Worm (Caenorhabditis elegans) whole organism, young adult: ENCODE results near the gene srz-75.
A peak's percentile ranks its signal among the peaks of the same experiment; 100 is the strongest.

Experiments
- B0035.1 ChIP-seq: sonication (generic microtip); optimal IDR thresholded peaks from 2 replicates; lab custom pipeline; 2016; ENCODE audit warnings: missing genetic modification characterization, mild to moderate bottlenecking, missing compliant biosample characterization, missing genotype, missing genetic modification reagents
- C17E4.6 ChIP-seq: fragments of 200-800 bp; sonication (Bioruptor generic); IDR thresholded peaks from 2 replicates; pipeline ENCODE4 v1.3.6; 2022; ENCODE audit warnings: missing genetic modification reagents, missing genetic modification characterization, missing compliant biosample characterization
- D2030.7 ChIP-seq: fragments of 200-800 bp; sonication (Bioruptor generic); IDR thresholded peaks from 2 replicates; pipeline ENCODE4 v1.3.6; 2022; ENCODE audit warnings: missing genetic modification reagents, missing genetic modification characterization, missing compliant biosample characterization
- F10E7.11 ChIP-seq: sonication (generic microtip); optimal IDR thresholded peaks from 2 replicates; lab custom pipeline; 2017; ENCODE audit warnings: mild to moderate bottlenecking, missing genetic modification characterization, moderate library complexity, missing compliant biosample characterization
- F39B2.1 ChIP-seq: fragments of 200-800 bp; sonication (Bioruptor generic); IDR thresholded peaks from 2 replicates; pipeline ENCODE4 v1.3.6; 2022; ENCODE audit warnings: missing genetic modification reagents, missing genetic modification characterization, missing compliant biosample characterization
- F49E8.2 ChIP-seq: sonication (generic microtip); optimal IDR thresholded peaks from 3 replicates; lab custom pipeline; 2017; ENCODE audit warnings: missing genetic modification characterization, mild to moderate bottlenecking, missing compliant biosample characterization, antibody characterized with exemption, moderate library complexity; ENCODE audit not compliant: insufficient read depth
- Y67H2A.10 ChIP-seq: fragments of 200-800 bp; sonication (Bioruptor generic); conservative IDR thresholded peaks from 2 replicates; pipeline ENCODE4 v1.3.6; 2022; ENCODE audit warnings: missing genetic modification reagents, missing genetic modification characterization, missing compliant biosample characterization
- aptf-3 ChIP-seq: fragments of 200-800 bp; sonication (Bioruptor generic); IDR thresholded peaks from 2 replicates; pipeline ENCODE4 v1.3.6; 2022; ENCODE audit warnings: missing genetic modification characterization, missing compliant biosample characterization
- ceh-40 ChIP-seq: fragments of 200-800 bp; sonication (Bioruptor generic); IDR thresholded peaks from 2 replicates; pipeline ENCODE4 v1.3.6; 2022; ENCODE audit warnings: missing genetic modification characterization, missing compliant biosample characterization
- die-1 ChIP-seq: sonication (generic microtip); optimal IDR thresholded peaks from 2 replicates; lab custom pipeline; 2016; ENCODE audit warnings: missing genotype, mild to moderate bottlenecking, missing genetic modification characterization, missing compliant biosample characterization
- efl-1 ChIP-seq: fragments of 150-350 bp; optimal IDR thresholded peaks from 2 replicates; lab custom pipeline; 2014; ENCODE audit warnings: missing biosample characterization, missing genetic modification reagents, missing genetic modification characterization
- egl-18 ChIP-seq: fragments of 200-800 bp; sonication (Bioruptor generic); IDR thresholded peaks from 2 replicates; pipeline ENCODE4 v1.3.6; 2022; ENCODE audit warnings: missing genetic modification reagents, missing genetic modification characterization, missing compliant biosample characterization
- egl-44 ChIP-seq: fragments of 200-800 bp; sonication (Bioruptor generic); IDR thresholded peaks from 2 replicates; pipeline ENCODE4 v1.3.6; 2022; ENCODE audit warnings: missing genetic modification reagents, missing genetic modification characterization, missing compliant biosample characterization
- fkh-3 ChIP-seq: sonication (generic microtip); optimal IDR thresholded peaks from 2 replicates; lab custom pipeline; 2016; ENCODE audit warnings: mild to moderate bottlenecking, missing genetic modification characterization, missing compliant biosample characterization
- hlh-26 ChIP-seq: fragments of 200-800 bp; sonication (Bioruptor generic); conservative IDR thresholded peaks from 2 replicates; pipeline ENCODE4 v1.3.6; 2022; ENCODE audit warnings: missing genetic modification reagents, missing genetic modification characterization, missing compliant biosample characterization
- hsf-1 ChIP-seq: fragments of 200-800 bp; sonication (Bioruptor generic); IDR thresholded peaks from 2 replicates; pipeline ENCODE4 v1.3.6; 2022; ENCODE audit warnings: missing genetic modification reagents, missing genetic modification characterization, missing compliant biosample characterization
- let-526 ChIP-seq: fragments of 200-800 bp; sonication (Bioruptor generic); IDR thresholded peaks from 2 replicates; pipeline ENCODE4 v1.3.6; 2022; ENCODE audit warnings: missing genetic modification reagents, missing genetic modification characterization, missing compliant biosample characterization
- lin-54 ChIP-seq: fragments of 200-800 bp; sonication (Bioruptor generic); optimal IDR thresholded peaks from 2 replicates; lab custom pipeline; 2018; ENCODE audit warnings: mild to moderate bottlenecking, missing genetic modification characterization, missing compliant biosample characterization
- mel-28 ChIP-seq: sonication (generic microtip); optimal IDR thresholded peaks from 2 replicates; lab custom pipeline; 2016; ENCODE audit warnings: borderline replicate concordance, mild to moderate bottlenecking, missing genetic modification characterization, missing compliant biosample characterization
- nfya-1 ChIP-seq: sonication (generic microtip); optimal IDR thresholded peaks from 2 replicates; lab custom pipeline; 2017; ENCODE audit warnings: antibody characterized with exemption, missing compliant biosample characterization, missing genetic modification characterization, borderline replicate concordance; ENCODE audit not compliant: insufficient read depth
- nfyb-1 ChIP-seq: fragments of 200-800 bp; sonication (Bioruptor generic); IDR thresholded peaks from 2 replicates; pipeline ENCODE4 v1.3.6; 2022; ENCODE audit warnings: missing genetic modification reagents, missing genetic modification characterization, missing compliant biosample characterization
- nhr-120 ChIP-seq: fragments of 200-800 bp; sonication (Bioruptor generic); IDR thresholded peaks from 2 replicates; pipeline ENCODE4 v1.3.6; 2022; ENCODE audit warnings: missing genetic modification characterization, missing compliant biosample characterization
- nhr-27 ChIP-seq: fragments of 200-800 bp; sonication (Bioruptor generic); optimal IDR thresholded peaks from 2 replicates; lab custom pipeline; 2018; ENCODE audit warnings: mild to moderate bottlenecking, missing genetic modification characterization, moderate library complexity, missing compliant biosample characterization
- pha-4 ChIP-seq: fragments of 150-350 bp; sonication (generic microtip); optimal IDR thresholded peaks from 2 replicates; lab custom pipeline; 2014; ENCODE audit warnings: missing biosample characterization, missing genetic modification reagents, missing genetic modification characterization
- rcor-1 ChIP-seq: fragments of 200-800 bp; sonication (Bioruptor generic); IDR thresholded peaks from 2 replicates; pipeline ENCODE4 v1.3.6; 2022; ENCODE audit warnings: missing genetic modification reagents, missing genetic modification characterization, missing compliant biosample characterization
- snpc-1.3 ChIP-seq: sonication (generic microtip); optimal IDR thresholded peaks from 2 replicates; lab custom pipeline; 2017; ENCODE audit warnings: missing genetic modification characterization, mild to moderate bottlenecking, missing compliant biosample characterization, antibody characterized with exemption, moderate library complexity, missing genotype, missing genetic modification reagents; ENCODE audit not compliant: insufficient read depth
- snpc-3.4 ChIP-seq: sonication (generic microtip); optimal IDR thresholded peaks from 2 replicates; lab custom pipeline; 2017; ENCODE audit warnings: missing genetic modification characterization, mild to moderate bottlenecking, missing compliant biosample characterization, antibody characterized with exemption, moderate library complexity, missing genotype, missing genetic modification reagents
- tbp1 ChIP-seq: fragments of 200-800 bp; sonication (Bioruptor generic); optimal IDR thresholded peaks from 2 replicates; lab custom pipeline; 2018; ENCODE audit warnings: mild to moderate bottlenecking, missing genetic modification characterization, missing compliant biosample characterization
- tlf-1 ChIP-seq: fragments of 200-800 bp; sonication (Bioruptor generic); optimal IDR thresholded peaks from 2 replicates; lab custom pipeline; 2018; ENCODE audit warnings: mild to moderate bottlenecking, missing genetic modification characterization, missing compliant biosample characterization
- ztf-22 ChIP-seq: fragments of 200-800 bp; sonication (Bioruptor generic); optimal IDR thresholded peaks from 2 replicates; lab custom pipeline; 2018; ENCODE audit warnings: mild to moderate bottlenecking, missing genetic modification characterization, moderate library complexity, missing compliant biosample characterization
- ztf-28 ChIP-seq: fragments of 200-800 bp; sonication (Bioruptor generic); IDR thresholded peaks from 2 replicates; pipeline ENCODE4 v1.3.6; 2022; ENCODE audit warnings: missing genetic modification reagents, missing genetic modification characterization, missing compliant biosample characterization
- ztf-6 ChIP-seq: fragments of 200-800 bp; sonication (Bioruptor generic); IDR thresholded peaks from 2 replicates; pipeline ENCODE4 v1.3.6; 2022; ENCODE audit warnings: missing genetic modification reagents, missing genetic modification characterization, missing compliant biosample characterization

The srz-75 gene

ce11 chrIV:16290745-16291144 lies at the start of gene srz-75:
srz-75 (minus strand) TSS chrIV:16290845.
- TF ChIP-seq ztf-28 (GFP tag; lab: Robert Waterston, UW) (no peak), mel-28 (tag; lab: Kevin White, UChicago) (no peak), ztf-6 (no peak), snpc-3.4 (tag; lab: Kevin White, UChicago) (no peak), tlf-1 (GFP tag; lab: Kevin White, UChicago) (no peak)

ce11 chrIV:16336721-16337120 lies 46.1 kb upstream of the srz-75 start, which contains the start of gene C35D6.13:
C35D6.13 (plus strand) TSS chrIV:16337021.
- TF ChIP-seq egl-18 (no peak), nhr-27 (tag; lab: Kevin White, UChicago) (no peak), Y67H2A.10 (GFP tag; lab: Robert Waterston, UW) (no peak), nfyb-1 (GFP tag; lab: Robert Waterston, UW) (no peak), F39B2.1 (no peak), ztf-28 (GFP tag; lab: Robert Waterston, UW) (no peak), rcor-1 (GFP tag; lab: Robert Waterston, UW) (no peak), ceh-40 (no peak), die-1 (tag; lab: Kevin White, UChicago) (no peak), aptf-3 (no peak)

ce11 chrIV:16335037-16335436 lies 44.4 kb upstream of the srz-75 start, which contains the start of gene srz-38:
srz-38 (plus strand) TSS chrIV:16335337.
- TF ChIP-seq tbp1 (GFP tag; lab: Kevin White, UChicago) (no peak), snpc-1.3 (no peak), nfya-1 (tag; lab: Kevin White, UChicago) (no peak), let-526 (GFP tag; lab: Robert Waterston, UW) (no peak), C17E4.6 (GFP tag; lab: Robert Waterston, UW) (no peak), D2030.7 (GFP tag; lab: Robert Waterston, UW) (no peak), B0035.1 (tag; lab: Kevin White, UChicago) (no peak), F10E7.11 (tag; lab: Kevin White, UChicago) (no peak), nhr-120 (GFP tag; lab: Robert Waterston, UW) (no peak)

- TF ChIP-seq egl-44 (GFP tag; lab: Robert Waterston, UW), result 0 out of 2 replicates have a peak, but pooled peaks have one; percentile 54
- no peak for TF ChIP-seq hlh-26 (GFP tag; lab: Robert Waterston, UW)
- TF ChIP-seq fkh-3 (tag; lab: Kevin White, UChicago), result peak; percentile 27
- no peak for TF ChIP-seq pha-4 (tag; lab: Kevin White, UChicago)
- TF ChIP-seq hsf-1 (GFP tag; lab: Robert Waterston, UW), result 0 out of 2 replicates have a peak, but pooled peaks have one; percentile 21
These were observed 42.5 kb upstream of the srz-75 start for ce11 chrIV:16333121-16333520.

ce11 chrIV:16332585-16332984 lies 41.9 kb upstream of the srz-75 start, which contains the start of gene srz-71:
srz-71 (plus strand) TSS chrIV:16332885.
- TF ChIP-seq efl-1, result no peak
- no peak for TF ChIP-seq lin-54 (GFP tag; lab: Kevin White, UChicago)
- TF ChIP-seq ztf-22 (GFP tag; lab: Kevin White, UChicago), result no peak
- TF ChIP-seq F49E8.2 (tag; lab: Kevin White, UChicago), result no peak
